Fruit fly (Drosophila melanogaster): ENCODE measurements around the gene CG4593.

dm6 chrX:7034892-7035291 lies 21.2 kb downstream of the CG4593 start:
- no peak for TF ChIP-seq psq (optimal IDR thresholded peaks at IDR 0.05)
- no peak for TF ChIP-seq Sin3A (optimal IDR thresholded peaks at IDR 0.05)
- TF ChIP-seq insv (optimal IDR thresholded peaks at IDR 0.05): no peak
- no peak for TF ChIP-seq h (optimal IDR thresholded peaks at IDR 0.05)
- TF ChIP-seq ttk (optimal IDR thresholded peaks at IDR 0.05): no peak

Measured in Kc167 (cell line).